Fruit fly (Drosophila melanogaster) whole organism, embryonic: ENCODE measurements around the gene RpS3.

ENCODE experiments used
- Blimp-1 ChIP-seq: fragments of 200-800 bp; sonication (Bioruptor generic); optimal IDR thresholded peaks from 3 replicates; lab custom pipeline; 2018; ENCODE audit warnings: missing biosample characterization, missing genetic modification characterization, mild to moderate bottlenecking, moderate library complexity, missing genetic modification reagents
- CG10959 ChIP-seq: fragments of 200-800 bp; sonication (Bioruptor generic); IDR thresholded peaks from 2 replicates; pipeline ENCODE4 v1.3.6; 2022; ENCODE audit warnings: missing biosample characterization, missing genetic modification characterization
- CG11247 ChIP-seq: fragments of 200-800 bp; sonication (Bioruptor generic); IDR thresholded peaks from 2 replicates; pipeline ENCODE4 v1.3.6; 2022; ENCODE audit warnings: missing biosample characterization, missing genetic modification characterization
- CG11398 ChIP-seq: fragments of 200-800 bp; sonication (Bioruptor generic); optimal IDR thresholded peaks from 2 replicates; lab custom pipeline; 2016; ENCODE audit warnings: missing biosample characterization, missing genetic modification characterization
- CG11695 ChIP-seq: fragments of 200-800 bp; sonication (Bioruptor generic); IDR thresholded peaks from 3 replicates; pipeline ENCODE4 v1.3.6; 2022; ENCODE audit warnings: missing biosample characterization, missing genetic modification characterization
- CG11696 ChIP-seq: fragments of 200-800 bp; sonication (Bioruptor generic); IDR thresholded peaks from 2 replicates; pipeline ENCODE4 v1.3.6; 2022; ENCODE audit warnings: missing biosample characterization, missing genetic modification characterization
- CG12659 ChIP-seq: fragments of 200-800 bp; sonication (Bioruptor generic); optimal IDR thresholded peaks from 3 replicates; lab custom pipeline; 2017; ENCODE audit warnings: mild to moderate bottlenecking, missing biosample characterization, missing genetic modification reagents, missing genetic modification characterization
- CG13424 ChIP-seq: fragments of 200-800 bp; sonication (Bioruptor generic); optimal IDR thresholded peaks from 2 replicates; lab custom pipeline; 2019; ENCODE audit warnings: missing biosample characterization, mild to moderate bottlenecking, missing genetic modification characterization, moderate library complexity
- CG14014 ChIP-seq: fragments of 200-800 bp; sonication (Bioruptor generic); IDR thresholded peaks from 2 replicates; pipeline ENCODE4 v1.3.6; 2022; ENCODE audit warnings: missing biosample characterization, missing genetic modification characterization
- CG1602 ChIP-seq: fragments of 200-800 bp; sonication (Bioruptor generic); optimal IDR thresholded peaks from 3 replicates; lab custom pipeline; 2016; ENCODE audit warnings: missing biosample characterization, missing genetic modification characterization
- CG16815 ChIP-seq: fragments of 200-800 bp; sonication (Bioruptor generic); optimal IDR thresholded peaks from 3 replicates; lab custom pipeline; 2017; ENCODE audit warnings: missing biosample characterization, mild to moderate bottlenecking, missing genetic modification characterization
- CG17328 ChIP-seq: fragments of 200-800 bp; sonication (Bioruptor generic); IDR thresholded peaks from 2 replicates; pipeline ENCODE4 v1.3.6; 2022; ENCODE audit warnings: missing biosample characterization, missing genetic modification characterization
- CG30403 ChIP-seq: fragments of 200-800 bp; sonication (Bioruptor generic); optimal IDR thresholded peaks from 3 replicates; lab custom pipeline; 2016; ENCODE audit warnings: missing biosample characterization, missing genetic modification characterization
- CG32767 ChIP-seq: fragments of 200-800 bp; sonication (Bioruptor generic); IDR thresholded peaks from 2 replicates; pipeline ENCODE4 v1.3.6; 2022; ENCODE audit warnings: missing biosample characterization, missing genetic modification characterization
- CG34376 ChIP-seq: fragments of 200-800 bp; sonication (Bioruptor generic); optimal IDR thresholded peaks from 2 replicates; lab custom pipeline; 2018; ENCODE audit warnings: missing biosample characterization, mild to moderate bottlenecking, missing genetic modification characterization
- CG3726 ChIP-seq: fragments of 200-800 bp; sonication (Bioruptor generic); IDR thresholded peaks from 3 replicates; pipeline ENCODE4, ENCODE4 v1.3.6; 2022; ENCODE audit warnings: missing biosample characterization, missing genetic modification characterization
- CG4328 ChIP-seq: fragments of 200-800 bp; sonication (Bioruptor generic); optimal IDR thresholded peaks from 3 replicates; lab custom pipeline; 2017; ENCODE audit warnings: missing biosample characterization, missing genetic modification reagents, missing genetic modification characterization
- CG4617 ChIP-seq: fragments of 200-800 bp; sonication (Bioruptor generic); optimal IDR thresholded peaks from 3 replicates; lab custom pipeline; 2016; ENCODE audit warnings: missing biosample characterization, missing genetic modification characterization, borderline replicate concordance
- CG6689 ChIP-seq: fragments of 200-800 bp; sonication (Bioruptor generic); IDR thresholded peaks from 2 replicates; pipeline ENCODE4 v1.3.6; 2022; ENCODE audit warnings: missing biosample characterization, missing genetic modification characterization
- Dref ChIP-seq: fragments of 200-800 bp; sonication (Bioruptor generic); IDR thresholded peaks from 2 replicates; pipeline ENCODE4 v1.3.6; 2022; ENCODE audit warnings: missing biosample characterization, missing genetic modification characterization
- Hey ChIP-seq: fragments of 200-800 bp; sonication (Bioruptor generic); optimal IDR thresholded peaks from 3 replicates; lab custom pipeline; 2018; ENCODE audit warnings: missing biosample characterization, mild to moderate bottlenecking, missing genetic modification characterization
- Hr78 ChIP-seq, 2 experiments: fragments of 200-800 bp in 1 of 2; fragments of >200 bp in 1 of 2; sonication (Bioruptor generic) in 1 of 2; optimal IDR thresholded peaks; 2 replicates each; lab custom pipeline; 2017 to 2019; ENCODE audit warnings: missing biosample characterization in 2 of 2, missing genetic modification characterization in 2 of 2, mild to moderate bottlenecking in 1 of 2, moderate library complexity in 1 of 2
- Hsf ChIP-seq: fragments of 200-800 bp; sonication (Bioruptor generic); optimal IDR thresholded peaks from 3 replicates; lab custom pipeline; 2016; ENCODE audit warnings: missing biosample characterization, missing genetic modification characterization
- Lim3 ChIP-seq: fragments of 200-800 bp; sonication (Bioruptor generic); IDR thresholded peaks from 2 replicates; pipeline ENCODE4 v1.3.6; 2022; ENCODE audit warnings: missing biosample characterization, missing genetic modification characterization
- Nf-YB ChIP-seq: fragments of 200-800 bp; sonication (Bioruptor generic); optimal IDR thresholded peaks from 3 replicates; lab custom pipeline; 2019; ENCODE audit warnings: missing biosample characterization, mild to moderate bottlenecking, missing genetic modification characterization, moderate library complexity
- Oaz ChIP-seq: fragments of 200-800 bp; sonication (Bioruptor generic); IDR thresholded peaks from 2 replicates; pipeline ENCODE4 v1.3.6; 2022; ENCODE audit warnings: missing biosample characterization, missing genetic modification characterization
- Tbp ChIP-seq: fragments of >200 bp; optimal IDR thresholded peaks from 2 replicates; lab custom pipeline; 2018; ENCODE audit warnings: missing biosample characterization, missing genetic modification characterization
- ara ChIP-seq: fragments of 200-800 bp; sonication (Bioruptor generic); IDR thresholded peaks from 2 replicates; pipeline ENCODE4 v1.3.6; 2022; ENCODE audit warnings: missing biosample characterization, missing genetic modification characterization
- bcd ChIP-seq: fragments of 200-800 bp; sonication (Bioruptor generic); optimal IDR thresholded peaks from 2 replicates; lab custom pipeline; 2017; ENCODE audit warnings: missing biosample characterization, mild to moderate bottlenecking, missing genetic modification characterization
- chinmo ChIP-seq: fragments of 200-800 bp; sonication (Bioruptor generic); IDR thresholded peaks from 4 replicates; pipeline ENCODE4 v1.3.6; 2022; ENCODE audit warnings: missing biosample characterization, missing genetic modification characterization; ENCODE audit not compliant: partially characterized antibody
- croc ChIP-seq: fragments of 200-800 bp; sonication (Bioruptor generic); conservative IDR thresholded peaks from 3 replicates; pipeline ENCODE4 v1.3.6; 2022; ENCODE audit warnings: missing biosample characterization, missing genetic modification characterization
- dmrt99B ChIP-seq: fragments of 200-800 bp; sonication (Bioruptor generic); optimal IDR thresholded peaks from 2 replicates; lab custom pipeline; 2018; ENCODE audit warnings: missing biosample characterization, mild to moderate bottlenecking, missing genetic modification characterization, moderate library complexity
- gfzf ChIP-seq: fragments of 200-800 bp; sonication (Bioruptor generic); optimal IDR thresholded peaks from 2 replicates; lab custom pipeline; 2016; ENCODE audit warnings: missing biosample characterization, mild to moderate bottlenecking, missing genetic modification characterization, moderate library complexity
- gt ChIP-seq: fragments of 200-800 bp; sonication (Bioruptor generic); IDR thresholded peaks from 2 replicates; pipeline ENCODE4 v1.3.6; 2022; ENCODE audit warnings: missing biosample characterization, missing genetic modification characterization
- her ChIP-seq: fragments of 200-800 bp; sonication (Bioruptor generic); optimal IDR thresholded peaks from 2 replicates; lab custom pipeline; 2016; ENCODE audit warnings: missing biosample characterization, missing genetic modification characterization
- inv ChIP-seq: fragments of 200-800 bp; sonication (Bioruptor generic); IDR thresholded peaks from 2 replicates; pipeline ENCODE4 v1.3.6; 2022; ENCODE audit warnings: missing biosample characterization, missing genetic modification characterization; ENCODE audit not compliant: partially characterized antibody
- klu ChIP-seq: fragments of 200-800 bp; sonication (Bioruptor generic); IDR thresholded peaks from 2 replicates; pipeline ENCODE4 v1.3.6; 2022; ENCODE audit warnings: missing biosample characterization, missing genetic modification characterization
- nom ChIP-seq: fragments of 200-800 bp; sonication (Bioruptor generic); optimal IDR thresholded peaks from 2 replicates; lab custom pipeline; 2017; ENCODE audit warnings: missing biosample characterization, missing genetic modification characterization, mild to moderate bottlenecking, moderate library complexity, missing genetic modification reagents
- otp ChIP-seq: fragments of 200-800 bp; sonication (Bioruptor generic); IDR thresholded peaks from 3 replicates; pipeline ENCODE4, ENCODE4 v1.3.6; 2022; ENCODE audit warnings: missing biosample characterization, missing genetic modification characterization
- pfk ChIP-seq: fragments of 200-800 bp; sonication (Bioruptor generic); optimal IDR thresholded peaks from 2 replicates; lab custom pipeline; 2018; ENCODE audit warnings: missing biosample characterization, mild to moderate bottlenecking, missing genetic modification characterization, moderate library complexity
- phol ChIP-seq: fragments of 200-800 bp; sonication (Bioruptor generic); optimal IDR thresholded peaks from 3 replicates; lab custom pipeline; 2018; ENCODE audit warnings: missing biosample characterization, mild to moderate bottlenecking, missing genetic modification characterization, moderate library complexity
- run ChIP-seq: fragments of 200-800 bp; sonication (Bioruptor generic); optimal IDR thresholded peaks from 3 replicates; lab custom pipeline; 2018; ENCODE audit warnings: missing biosample characterization, mild to moderate bottlenecking, missing genetic modification characterization
- salm ChIP-seq: fragments of 200-800 bp; sonication (Bioruptor generic); optimal IDR thresholded peaks from 2 replicates; lab custom pipeline; 2018; ENCODE audit warnings: missing biosample characterization, mild to moderate bottlenecking, missing genetic modification characterization
- sim ChIP-seq: fragments of 200-800 bp; sonication (Bioruptor generic); IDR thresholded peaks from 2 replicates; pipeline ENCODE4 v1.3.6; 2022; ENCODE audit warnings: missing biosample characterization, missing genetic modification characterization
- slou ChIP-seq: fragments of 200-800 bp; sonication (Bioruptor generic); optimal IDR thresholded peaks from 3 replicates; lab custom pipeline; 2016; ENCODE audit warnings: missing biosample characterization, missing genetic modification characterization
- toy ChIP-seq: fragments of 200-800 bp; sonication (Bioruptor generic); IDR thresholded peaks from 2 replicates; pipeline ENCODE4 v1.3.6; 2022; ENCODE audit warnings: missing biosample characterization, missing genetic modification characterization
- vvl ChIP-seq: fragments of 200-800 bp; sonication (Bioruptor generic); IDR thresholded peaks from 2 replicates; pipeline ENCODE4 v1.3.6; 2022; ENCODE audit warnings: missing biosample characterization, missing genetic modification characterization
- zf30C ChIP-seq: fragments of 200-800 bp; sonication (Bioruptor generic); optimal IDR thresholded peaks from 3 replicates; lab custom pipeline; 2018; ENCODE audit warnings: missing biosample characterization, mild to moderate bottlenecking, missing genetic modification characterization

RpS3 gene

DNA sequence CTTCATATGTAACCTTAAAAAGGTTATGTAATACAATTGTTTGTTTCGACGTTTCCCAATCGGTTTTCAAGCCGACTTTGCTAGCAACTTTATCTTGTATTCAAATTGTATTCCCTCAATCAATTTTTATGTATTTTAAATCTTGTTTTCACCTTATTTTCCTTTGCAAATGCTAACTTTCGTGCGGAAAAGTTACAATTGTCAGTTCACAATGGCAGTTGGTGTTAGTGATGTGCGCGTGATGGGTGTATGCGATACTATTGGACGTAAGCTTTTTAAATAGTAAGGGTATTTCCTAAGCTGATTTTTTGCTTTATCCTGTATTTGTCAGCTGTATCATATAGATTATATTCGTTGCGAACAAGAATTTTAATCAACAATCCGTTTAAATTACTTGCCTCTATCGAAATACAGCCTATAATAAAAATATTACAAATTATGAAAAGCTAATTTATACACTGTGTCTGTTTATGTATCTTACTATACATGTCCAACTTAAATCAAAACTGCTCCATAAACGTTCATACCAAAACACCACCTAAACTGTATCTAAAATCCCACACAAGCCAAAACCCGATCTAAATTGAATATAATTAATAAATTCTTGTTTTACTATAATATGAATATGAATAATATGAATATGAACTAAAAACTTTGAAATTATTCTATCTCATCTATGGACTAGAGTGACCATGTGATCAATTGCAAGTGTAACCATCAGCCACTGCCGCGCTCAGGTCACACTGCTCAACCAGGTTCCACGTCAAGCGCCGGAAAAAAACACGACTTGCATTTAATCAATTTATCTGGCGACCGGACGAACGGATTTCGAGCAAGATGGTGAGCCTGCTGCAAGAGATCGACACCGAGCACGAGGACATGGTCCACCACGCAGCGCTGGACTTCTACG is 2.5 kb upstream of the RpS3 start, which contains the start of the genes ATPsynCF6 and Sec13 (continued):
- no peak for TF ChIP-seq salm
- peak; percentile 71 for TF ChIP-seq vvl (GFP tag; lab: Robert Waterston, UW)
- peak; percentile 48 for TF ChIP-seq CG6689 (GFP tag; lab: Robert Waterston, UW)
- TF ChIP-seq run (tag; lab: Kevin White, UChicago) = no peak
- no peak for TF ChIP-seq Tbp
- no peak for TF ChIP-seq CG10959 (GFP tag; lab: Robert Waterston, UW)
- TF ChIP-seq CG4617 (GFP tag; lab: Kevin White, UChicago) = peak; percentile 54
- peak; percentile 70 for TF ChIP-seq gfzf
- TF ChIP-seq nom = no peak
- peak; percentile 51; the same call in 1 of the 3 replicates for TF ChIP-seq CG3726 (GFP tag; lab: Robert Waterston, UW)
- peak; percentile 10 for TF ChIP-seq her
- peak; percentile 95 for TF ChIP-seq inv (GFP tag; lab: Robert Waterston, UW)
- no peak for TF ChIP-seq Lim3 (GFP tag; lab: Robert Waterston, UW)
- peak; percentile 46; the same call in 1 of the 2 replicates for TF ChIP-seq klu (GFP tag; lab: Robert Waterston, UW)
- no peak for TF ChIP-seq Hey (tag; lab: Kevin White, UChicago)
- TF ChIP-seq otp = no peak
- TF ChIP-seq chinmo (GFP tag; lab: Robert Waterston, UW) = peak; percentile 82; the same call in 2 of the 4 replicates
- TF ChIP-seq dmrt99B = peak; percentile 31
- no peak for TF ChIP-seq gt
- TF ChIP-seq slou (GFP tag; lab: Kevin White, UChicago) = peak; percentile 42
- TF ChIP-seq Hsf = peak; percentile 33
- TF ChIP-seq pfk (GFP tag; lab: Kevin White, UChicago) = no peak
- peak; percentile 38; the same call in 2 of the 3 replicates for TF ChIP-seq croc (GFP tag; lab: Robert Waterston, UW)
- TF ChIP-seq ara (GFP tag; lab: Robert Waterston, UW) = peak; percentile 60
- TF ChIP-seq CG11247 = peak; percentile 65
- TF ChIP-seq sim (GFP tag; lab: Robert Waterston, UW) = 0 out of 2 replicates have a peak, but pooled peaks have one; percentile 40
- TF ChIP-seq Hr78 (GFP tag; optimal IDR thresholded peaks at IDR 0.05; lab: Kevin White, UChicago) = no peak
- TF ChIP-seq Dref (GFP tag; lab: Robert Waterston, UW) = peak; percentile 32; the same call in 1 of the 2 replicates
- no peak for TF ChIP-seq zf30C (GFP tag; lab: Kevin White, UChicago)
- no peak for TF ChIP-seq CG11696
- TF ChIP-seq CG30403 (GFP tag; lab: Kevin White, UChicago) = peak; percentile 69
- 0 out of 3 replicates have a peak, but pooled peaks have one; percentile 54 for TF ChIP-seq CG11695 (GFP tag; lab: Robert Waterston, UW)
- TF ChIP-seq toy (GFP tag; lab: Robert Waterston, UW) = 0 out of 2 replicates have a peak, but pooled peaks have one; percentile 10
- TF ChIP-seq CG12659 (GFP tag; lab: Kevin White, UChicago) = peak; percentile 54
- TF ChIP-seq Blimp-1 (GFP tag; lab: Kevin White, UChicago) = peak; percentile 56
- TF ChIP-seq Nf-YB (GFP tag; lab: Kevin White, UChicago) = no peak
- peak; percentile 78 for TF ChIP-seq phol
- TF ChIP-seq CG34376 (GFP tag; lab: Kevin White, UChicago) = peak; percentile 19
- TF ChIP-seq CG16815 (GFP tag; lab: Kevin White, UChicago) = no peak
- peak; percentile 37; the same call in 1 of the 2 replicates for TF ChIP-seq CG17328
- peak; percentile 59 for TF ChIP-seq CG13424
- peak; percentile 47; the same call in 1 of the 2 replicates for TF ChIP-seq Oaz
- no peak for TF ChIP-seq CG32767 (GFP tag; lab: Robert Waterston, UW)
- TF ChIP-seq CG14014 (GFP tag; lab: Robert Waterston, UW) = peak; percentile 62
- TF ChIP-seq CG4328 = peak; percentile 31
- TF ChIP-seq CG11398 (GFP tag; lab: Kevin White, UChicago) = no peak
- TF ChIP-seq CG1602 = peak; percentile 4
- TF ChIP-seq bcd = peak; percentile 54
